Fruit fly (Drosophila melanogaster) whole organism: ENCODE results near the gene CG17377.

Experiments used
- CG8478 ChIP-seq: fragments of >200 bp; optimal IDR thresholded peaks from 2 replicates; lab custom pipeline; 2018; ENCODE audit warnings: inconsistent platforms
- Dll ChIP-seq: fragments of >200 bp; optimal IDR thresholded peaks from 2 replicates; lab custom pipeline; 2017
- EcR ChIP-seq, 2 experiments: fragments of >200 bp; optimal IDR thresholded peaks; 2 replicates each; lab custom pipeline; 2017; ENCODE audit warnings: missing biosample characterization in 2 of 2, missing genetic modification characterization in 2 of 2, missing genetic modification reagents in 2 of 2
- pan ChIP-seq: fragments of >200 bp; optimal IDR thresholded peaks from 2 replicates; lab custom pipeline; 2017
- psq ChIP-seq: fragments of >200 bp; optimal IDR thresholded peaks from 2 replicates; lab custom pipeline; 2017
- usp ChIP-seq: fragments of >200 bp; optimal IDR thresholded peaks from 2 replicates; lab custom pipeline; 2017; ENCODE audit warnings: missing biosample characterization, missing genetic modification characterization, mixed read lengths

The CG17377 gene

DNA sequence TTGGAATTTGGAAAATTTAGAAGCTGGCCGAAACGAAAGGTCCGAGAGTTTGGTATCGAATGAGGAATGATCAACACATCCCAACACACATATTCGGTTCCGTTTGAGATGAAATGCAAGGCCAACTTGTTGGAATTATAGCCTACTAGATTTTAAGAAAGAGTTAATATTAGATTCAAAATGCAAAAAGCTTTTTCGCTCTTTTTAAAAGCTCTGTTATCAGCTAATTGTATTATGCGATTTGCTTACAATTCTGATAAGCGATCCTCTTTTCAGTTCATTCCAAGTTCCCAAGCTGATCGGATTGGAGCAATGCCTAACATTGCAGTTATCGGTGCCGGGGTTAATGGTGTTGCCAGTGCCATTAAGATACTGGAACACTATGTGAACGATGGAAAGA is at the start of gene CG17377, which contains the start of gene Daao2:
CG17377 (minus strand) TSS at position 101 of the 400 bp plus-strand sequence.
Daao2 (plus strand) TSS at position 272 of the 400 bp plus-strand sequence.
- no peak for TF ChIP-seq pan (lab: Kevin White, UChicago)
- no peak for TF ChIP-seq psq (lab: Kevin White, UChicago)
- no peak for TF ChIP-seq Dll (lab: Kevin White, UChicago)
- TF ChIP-seq CG8478: no peak
- no peak for TF ChIP-seq EcR (GFP tag; optimal IDR thresholded peaks at IDR 0.05; lab: Kevin White, UChicago)
- TF ChIP-seq usp: no peak

DNA sequence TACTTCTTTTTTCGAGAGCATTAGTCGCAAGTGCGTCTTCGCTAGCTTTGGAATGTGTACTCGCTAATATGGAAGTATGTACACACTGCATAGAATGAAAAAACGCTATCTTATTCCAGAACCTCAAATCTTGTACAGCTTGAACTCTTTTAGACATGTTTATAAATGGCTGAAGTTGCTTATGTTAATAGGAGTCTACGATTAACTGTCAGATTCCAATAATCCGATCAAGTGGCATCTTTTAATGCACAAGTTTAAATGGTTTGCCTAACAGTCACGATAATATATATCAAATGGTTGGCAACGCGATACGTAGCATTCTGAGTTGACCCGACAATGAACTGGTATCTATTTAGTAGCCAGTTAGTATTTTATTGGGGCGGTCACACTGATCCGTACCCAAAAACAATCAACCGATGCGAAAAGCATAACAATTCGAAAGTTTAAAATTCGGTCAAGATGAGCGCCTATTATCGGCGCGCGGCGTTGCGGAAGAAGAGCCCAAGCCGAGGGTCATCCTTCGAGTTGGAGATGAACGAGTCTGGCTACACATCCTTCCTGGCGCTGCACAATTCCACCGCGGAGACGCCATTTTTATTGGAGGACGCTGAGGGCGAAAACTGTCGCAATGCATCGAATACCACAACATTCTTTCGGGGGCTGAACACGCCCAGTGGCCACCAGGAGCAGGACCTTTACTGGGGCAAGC is 49.5 kb upstream of the CG17377 start, which contains the start of gene Rca1:
Rca1 (plus strand) TSS at position 353 of the 709 bp plus-strand sequence.
- TF ChIP-seq psq (lab: Kevin White, UChicago) (no peak), CG8478 (no peak), pan (lab: Kevin White, UChicago) (no peak), EcR (GFP tag; optimal IDR thresholded peaks at IDR 0.05; lab: Kevin White, UChicago) (no peak), Dll (lab: Kevin White, UChicago) (no peak), usp (no peak)

DNA sequence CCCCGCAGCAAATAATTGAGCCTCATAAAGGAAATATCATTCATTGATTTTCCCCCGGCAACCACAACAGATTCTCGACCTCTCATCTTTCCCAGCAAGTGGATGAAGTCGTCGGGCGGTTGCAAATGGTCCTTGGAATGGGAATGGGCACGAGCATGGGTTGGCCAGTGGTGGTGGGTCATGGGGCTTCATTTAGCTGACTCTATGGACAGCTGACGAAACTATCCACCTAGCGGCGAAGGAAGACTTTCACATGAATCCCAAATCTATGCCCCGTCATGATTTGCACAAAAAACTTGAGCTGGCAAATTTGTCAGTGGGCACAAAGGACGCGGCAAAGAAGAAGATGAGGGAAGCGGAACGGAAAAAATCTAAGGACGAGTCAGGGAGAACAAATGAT is 48.3 kb upstream of the CG17377 start:
- TF ChIP-seq pan (lab: Kevin White, UChicago) (no peak), CG8478 (no peak), psq (lab: Kevin White, UChicago) (no peak), EcR (GFP tag; optimal IDR thresholded peaks at IDR 0.05; lab: Kevin White, UChicago) (no peak), usp (no peak), Dll (lab: Kevin White, UChicago) (no peak)

DNA sequence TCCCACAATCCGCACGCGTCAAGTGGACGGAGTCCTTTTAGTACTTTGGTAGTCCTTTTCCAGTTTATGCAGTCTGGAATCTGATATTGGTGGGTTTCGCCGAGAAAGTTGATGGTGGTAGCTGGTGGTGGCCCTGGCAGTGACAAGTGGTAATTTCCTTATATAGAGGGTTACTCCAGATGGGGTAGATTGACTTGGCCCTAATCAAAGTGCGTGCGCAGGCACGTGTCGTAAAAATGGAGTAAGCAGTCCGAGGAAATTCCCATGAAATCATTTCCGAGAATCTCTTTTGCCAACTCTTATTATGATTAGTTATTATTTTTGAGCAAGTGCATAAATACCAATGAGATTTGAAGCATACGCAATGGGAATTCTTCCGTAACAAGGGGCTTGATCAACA is 40.8 kb upstream of the CG17377 start:
- TF ChIP-seq EcR (GFP tag; optimal IDR thresholded peaks at IDR 0.05; lab: Kevin White, UChicago) (no peak), psq (lab: Kevin White, UChicago) (no peak), usp (no peak), Dll (lab: Kevin White, UChicago) (no peak), CG8478 (no peak), pan (lab: Kevin White, UChicago) (no peak)

DNA sequence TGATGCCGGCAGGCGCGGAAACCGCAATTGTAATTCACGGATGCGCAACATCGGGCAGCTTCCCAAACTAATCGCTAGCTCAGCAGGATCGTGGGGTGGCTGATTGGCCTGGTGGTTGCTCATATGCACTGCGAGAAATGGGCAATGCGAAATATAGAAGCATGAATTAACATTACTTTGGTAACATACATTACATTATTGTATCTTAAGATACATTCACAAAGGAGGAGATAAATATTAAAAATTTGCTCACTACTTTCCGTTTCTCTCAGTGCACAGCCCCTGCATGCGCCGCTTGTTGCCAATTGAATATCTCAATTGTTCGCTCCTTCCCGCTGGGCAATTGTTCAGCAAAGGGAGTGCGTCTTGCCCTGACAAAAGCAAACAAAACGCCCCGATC is 38.7 kb upstream of the CG17377 start:
- TF ChIP-seq Dll (lab: Kevin White, UChicago) (no peak), psq (lab: Kevin White, UChicago) (no peak), CG8478 (no peak), EcR (GFP tag; optimal IDR thresholded peaks at IDR 0.05; lab: Kevin White, UChicago) (no peak), usp (no peak), pan (lab: Kevin White, UChicago) (no peak)

DNA sequence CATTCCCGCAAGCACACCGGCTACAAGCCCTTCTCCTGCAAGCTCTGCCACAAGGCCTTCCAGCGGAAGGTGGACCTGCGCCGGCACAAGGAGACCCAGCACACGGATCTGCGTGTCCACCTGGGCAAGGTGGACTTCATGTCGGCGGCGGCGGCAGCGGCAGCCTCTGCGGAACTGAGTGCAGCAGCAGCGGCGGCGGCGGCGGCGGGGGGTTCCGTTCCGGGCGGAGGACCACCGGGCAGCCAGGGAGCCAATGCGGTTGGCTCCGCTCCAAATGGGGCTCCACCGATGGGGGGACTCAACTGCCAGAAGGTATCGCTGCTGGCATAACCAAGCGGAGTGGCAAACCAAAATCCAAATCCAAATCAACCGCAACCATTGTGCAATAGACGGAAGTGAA is 35.2 kb upstream of the CG17377 start:
- TF ChIP-seq usp (no peak), CG8478 (no peak), pan (lab: Kevin White, UChicago) (no peak), EcR (GFP tag; optimal IDR thresholded peaks at IDR 0.05; lab: Kevin White, UChicago) (no peak), psq (lab: Kevin White, UChicago) (no peak), Dll (lab: Kevin White, UChicago) (no peak)

DNA sequence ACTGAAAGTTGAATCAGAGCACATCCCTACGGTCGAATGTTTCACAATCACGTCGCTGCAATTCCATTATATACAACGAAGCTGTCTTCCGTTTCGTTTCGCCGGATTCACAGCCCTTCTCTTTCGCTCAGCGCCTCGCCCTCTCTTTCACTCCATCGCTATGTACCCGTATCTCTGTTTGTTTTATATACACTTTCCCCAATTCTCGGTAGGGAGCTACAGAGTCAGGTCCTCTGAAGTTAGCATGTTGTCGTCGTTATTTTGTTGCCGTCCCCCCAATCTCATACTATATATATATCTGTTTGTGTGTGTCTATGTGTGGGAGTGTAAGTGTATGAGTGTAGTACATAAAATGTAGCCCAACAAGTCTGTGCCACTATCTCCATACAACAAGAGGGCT is 33.5 kb upstream of the CG17377 start:
- TF ChIP-seq CG8478 (no peak), EcR (GFP tag; optimal IDR thresholded peaks at IDR 0.05; lab: Kevin White, UChicago) (no peak), usp (no peak), pan (lab: Kevin White, UChicago) (no peak), psq (lab: Kevin White, UChicago) (no peak), Dll (lab: Kevin White, UChicago) (no peak)

DNA sequence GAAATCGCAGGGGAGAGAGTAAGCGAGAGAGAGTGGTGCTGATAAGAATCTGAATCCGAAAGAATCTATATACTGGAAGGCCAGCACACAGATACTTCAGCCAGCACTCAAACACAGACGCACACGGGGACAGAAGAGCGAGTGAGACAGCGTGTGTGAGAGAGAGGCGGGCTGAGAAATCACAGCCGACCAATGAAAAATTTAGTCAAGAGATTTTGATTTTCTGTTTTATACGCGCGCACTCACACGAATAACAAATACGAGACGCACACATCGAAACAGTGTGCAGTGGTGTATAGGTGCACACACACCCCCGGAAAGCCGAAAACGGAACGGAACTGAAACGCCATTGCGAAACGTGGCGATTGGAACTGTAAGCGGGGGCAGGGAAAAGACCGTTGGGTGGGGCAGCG is 31.0 kb upstream of the CG17377 start:
- TF ChIP-seq CG8478: peak; percentile 54
- no peak for TF ChIP-seq psq (lab: Kevin White, UChicago)
- TF ChIP-seq pan (lab: Kevin White, UChicago): no peak
- peak; percentile 43 for TF ChIP-seq Dll (lab: Kevin White, UChicago)
- no peak for TF ChIP-seq EcR (GFP tag; optimal IDR thresholded peaks at IDR 0.05; lab: Kevin White, UChicago)
- no peak for TF ChIP-seq usp

DNA sequence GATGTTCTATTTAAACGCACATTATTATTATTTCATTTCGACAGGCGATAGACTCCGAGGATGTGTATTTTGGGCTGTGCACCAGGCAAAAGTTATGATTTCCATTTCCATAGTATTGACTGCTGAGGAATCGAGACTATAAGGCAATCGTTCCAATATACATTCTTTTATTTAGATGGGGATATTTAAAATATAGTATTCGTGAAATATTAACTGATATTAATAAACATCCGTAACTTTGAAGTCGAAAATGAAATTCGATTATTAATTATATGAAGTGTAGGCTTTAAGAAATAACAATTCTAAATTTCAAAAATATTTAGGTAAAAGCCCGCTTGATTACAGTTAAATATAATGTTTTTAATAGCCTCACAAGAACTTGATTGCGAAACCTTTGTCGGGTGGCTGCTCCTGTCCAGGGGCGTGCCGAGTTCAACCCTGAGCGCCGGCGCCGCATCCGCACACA is 27.7 kb upstream of the CG17377 start:
- TF ChIP-seq usp (no peak), psq (lab: Kevin White, UChicago) (no peak), pan (lab: Kevin White, UChicago) (no peak), Dll (lab: Kevin White, UChicago) (no peak), CG8478 (no peak), EcR (GFP tag; optimal IDR thresholded peaks at IDR 0.05; lab: Kevin White, UChicago) (no peak)

DNA sequence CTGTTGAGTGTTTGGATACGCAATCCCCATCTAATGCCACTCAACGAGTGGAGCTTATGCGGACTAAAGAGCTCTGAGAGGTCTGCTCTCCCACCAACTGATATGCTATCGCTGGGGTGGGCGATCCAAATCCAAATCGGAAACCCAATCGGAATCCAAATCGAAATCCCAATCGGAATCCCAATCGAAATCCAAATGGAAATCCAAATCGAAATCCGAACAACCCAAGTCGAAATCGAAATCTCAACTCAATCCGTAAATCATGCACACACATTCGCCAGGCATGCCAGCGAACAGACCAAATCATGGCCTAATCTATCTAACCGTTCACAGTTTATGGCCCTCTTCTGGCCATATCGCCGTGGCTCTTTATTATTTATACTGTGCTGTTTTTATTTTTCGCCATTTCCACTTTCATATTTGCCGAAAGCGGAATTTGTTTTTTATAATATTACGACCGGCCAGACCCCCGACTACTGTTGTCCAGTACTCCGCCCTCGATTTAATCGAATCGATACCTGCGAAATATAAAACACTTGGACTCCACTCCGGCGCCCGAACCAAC is 25.0 kb upstream of the CG17377 start:
- TF ChIP-seq usp: no peak
- TF ChIP-seq EcR (GFP tag; optimal IDR thresholded peaks at IDR 0.05; lab: Kevin White, UChicago): no peak
- TF ChIP-seq Dll (lab: Kevin White, UChicago): no peak
- no peak for TF ChIP-seq pan (lab: Kevin White, UChicago)

DNA sequence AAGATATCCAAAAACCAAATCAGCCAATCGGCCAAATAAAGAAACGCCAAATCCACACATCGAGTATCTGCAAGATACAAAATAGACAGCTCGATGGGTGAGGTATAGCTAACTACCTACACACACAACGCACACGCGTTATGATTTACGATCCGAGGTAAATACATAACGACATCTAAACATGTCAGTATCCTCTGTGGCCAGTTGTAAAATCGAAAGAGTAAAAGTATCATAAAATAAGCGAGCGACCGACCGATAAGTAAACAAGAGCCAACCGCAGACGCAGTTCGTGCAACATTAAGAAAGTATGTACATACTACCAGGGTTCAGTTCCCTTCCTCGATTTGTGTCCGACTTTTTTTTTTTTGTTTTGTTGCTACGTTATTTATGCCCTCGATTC is 23.7 kb upstream of the CG17377 start:
- TF ChIP-seq CG8478 (no peak), Dll (lab: Kevin White, UChicago) (no peak), EcR (GFP tag; optimal IDR thresholded peaks at IDR 0.05; lab: Kevin White, UChicago) (no peak), pan (lab: Kevin White, UChicago) (no peak), psq (lab: Kevin White, UChicago) (no peak), usp (no peak)

DNA sequence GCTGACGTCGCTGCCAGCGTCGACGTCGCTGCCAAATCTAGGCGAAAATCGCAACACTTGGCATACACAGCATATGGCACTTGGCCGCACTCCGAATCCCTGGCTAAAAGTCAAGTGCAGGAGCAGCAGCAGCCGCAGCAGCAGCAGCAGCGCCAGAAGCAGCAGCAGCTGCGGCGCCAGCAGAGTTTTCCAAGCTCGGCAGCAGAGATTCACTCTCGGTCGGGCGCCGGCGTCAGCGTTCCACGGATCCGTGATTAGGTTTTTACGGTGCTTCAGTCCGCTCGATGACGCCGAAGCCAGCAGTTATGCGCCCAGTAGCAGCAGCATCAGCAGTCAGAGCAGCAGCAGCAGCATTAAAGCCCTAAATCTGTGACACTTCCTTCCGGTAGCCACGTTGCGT is 19.4 kb upstream of the CG17377 start:
- TF ChIP-seq pan (lab: Kevin White, UChicago) (no peak), EcR (GFP tag; optimal IDR thresholded peaks at IDR 0.05; lab: Kevin White, UChicago) (no peak), psq (lab: Kevin White, UChicago) (no peak), usp (no peak), Dll (lab: Kevin White, UChicago) (no peak), CG8478 (no peak)
